Fruit fly (Drosophila melanogaster): Measurements from ENCODE around the gene Alp12.

DNA sequence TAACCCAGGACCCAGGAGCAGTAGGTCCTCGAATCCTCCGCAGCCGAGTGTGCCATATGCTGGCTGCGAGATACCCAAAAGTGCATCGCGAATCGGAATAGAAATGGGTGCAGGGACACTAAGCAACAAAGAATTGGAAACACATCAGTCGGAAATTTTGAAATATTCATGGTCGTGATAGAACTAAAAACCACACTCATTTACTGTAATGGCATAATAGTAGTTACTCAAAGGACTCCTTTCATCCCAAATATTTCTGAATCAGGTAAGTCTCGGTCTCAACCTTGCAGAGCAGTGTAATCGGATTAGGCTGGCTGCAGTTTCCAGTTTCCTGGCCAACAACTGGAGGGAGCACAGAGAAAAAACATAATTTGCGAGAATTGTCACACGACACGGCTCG, 47.7 kb upstream of the Alp12 start:
- no peak for TF ChIP-seq pad (GFP tag; optimal IDR thresholded peaks at IDR 0.05)
- TF ChIP-seq bab1 (GFP tag; optimal IDR thresholded peaks at IDR 0.05): no peak
- no peak for TF ChIP-seq CG1620 (GFP tag; optimal IDR thresholded peaks at IDR 0.05)
- no peak for TF ChIP-seq Hr96 (GFP tag; optimal IDR thresholded peaks at IDR 0.05)
- no peak for TF ChIP-seq CG14711 (tag; optimal IDR thresholded peaks at IDR 0.05)

All from whole organism, adult.